Fruit fly (Drosophila melanogaster) whole organism, embryonic: ENCODE data around the gene CG17329.
A peak's percentile ranks its signal among the peaks of the same experiment; 100 is the strongest.

ENCODE experiments used
- Ada2b ChIP-seq: fragments of 200-800 bp; sonication (Bioruptor generic); IDR thresholded peaks from 2 replicates; pipeline ENCODE4 v1.3.6; 2022; ENCODE audit warnings: missing biosample characterization, missing genetic modification characterization
- Atf6 ChIP-seq: fragments of 200-800 bp; sonication (Bioruptor generic); IDR thresholded peaks from 2 replicates; pipeline ENCODE4 v1.3.6; 2022; ENCODE audit warnings: missing biosample characterization, missing genetic modification characterization
- Blimp-1 ChIP-seq: fragments of 200-800 bp; sonication (Bioruptor generic); optimal IDR thresholded peaks from 3 replicates; lab custom pipeline; 2018; ENCODE audit warnings: missing biosample characterization, missing genetic modification characterization, mild to moderate bottlenecking, moderate library complexity, missing genetic modification reagents
- CG12155 ChIP-seq: fragments of 200-800 bp; sonication (Bioruptor generic); optimal IDR thresholded peaks from 3 replicates; lab custom pipeline; 2016; ENCODE audit warnings: missing biosample characterization, missing genetic modification characterization
- CG13775 ChIP-seq: fragments of 200-800 bp; sonication (Bioruptor generic); optimal IDR thresholded peaks from 3 replicates; lab custom pipeline; 2017; ENCODE audit warnings: missing biosample characterization, mild to moderate bottlenecking, missing genetic modification characterization
- CG13894 ChIP-seq: fragments of 200-800 bp; sonication (Bioruptor generic); optimal IDR thresholded peaks from 3 replicates; lab custom pipeline; 2018; ENCODE audit warnings: missing biosample characterization, mild to moderate bottlenecking, missing genetic modification characterization, moderate library complexity
- CG15269 ChIP-seq: fragments of 200-800 bp; sonication (Bioruptor generic); optimal IDR thresholded peaks from 2 replicates; lab custom pipeline; 2018; ENCODE audit warnings: missing biosample characterization, mild to moderate bottlenecking, missing genetic modification characterization, moderate library complexity
- CG17328 ChIP-seq: fragments of 200-800 bp; sonication (Bioruptor generic); IDR thresholded peaks from 2 replicates; pipeline ENCODE4 v1.3.6; 2022; ENCODE audit warnings: missing biosample characterization, missing genetic modification characterization
- CG17912 ChIP-seq: fragments of 200-800 bp; sonication (Bioruptor generic); optimal IDR thresholded peaks from 2 replicates; lab custom pipeline; 2018; ENCODE audit warnings: missing biosample characterization, mild to moderate bottlenecking, missing genetic modification characterization
- CG2116 ChIP-seq: fragments of 200-800 bp; sonication (Bioruptor generic); optimal IDR thresholded peaks from 3 replicates; lab custom pipeline; 2018; ENCODE audit warnings: missing biosample characterization, mild to moderate bottlenecking, missing genetic modification characterization
- CG2678 ChIP-seq: fragments of 200-800 bp; sonication (Bioruptor generic); optimal IDR thresholded peaks from 3 replicates; lab custom pipeline; 2019; ENCODE audit warnings: missing biosample characterization, mild to moderate bottlenecking, missing genetic modification characterization, moderate library complexity
- CG32532 ChIP-seq: fragments of 200-800 bp; sonication (Bioruptor generic); IDR thresholded peaks from 2 replicates; pipeline ENCODE4 v1.3.6; 2022; ENCODE audit warnings: missing biosample characterization, missing genetic modification characterization
- CG34224 ChIP-seq: fragments of 200-800 bp; sonication (Bioruptor generic); IDR thresholded peaks from 3 replicates; pipeline ENCODE4 v1.3.6; 2022; ENCODE audit warnings: missing biosample characterization, missing genetic modification characterization; ENCODE audit not compliant: partially characterized antibody
- CG3847 ChIP-seq: fragments of 200-800 bp; sonication (Bioruptor generic); IDR thresholded peaks from 2 replicates; pipeline ENCODE4 v1.3.6; 2022; ENCODE audit warnings: missing biosample characterization, missing genetic modification characterization
- CG3995 ChIP-seq: fragments of 200-800 bp; sonication (Bioruptor generic); optimal IDR thresholded peaks from 3 replicates; lab custom pipeline; 2016; ENCODE audit warnings: missing biosample characterization, missing genetic modification characterization
- CG42726 ChIP-seq: fragments of 200-800 bp; sonication (Bioruptor generic); IDR thresholded peaks from 2 replicates; pipeline ENCODE4 v1.3.6; 2022; ENCODE audit warnings: missing biosample characterization, missing genetic modification characterization; ENCODE audit not compliant: partially characterized antibody
- CG4328 ChIP-seq: fragments of 200-800 bp; sonication (Bioruptor generic); optimal IDR thresholded peaks from 3 replicates; lab custom pipeline; 2017; ENCODE audit warnings: missing biosample characterization, missing genetic modification reagents, missing genetic modification characterization
- CG4707 ChIP-seq: fragments of 200-800 bp; sonication (Bioruptor generic); optimal IDR thresholded peaks from 2 replicates; lab custom pipeline; 2018; ENCODE audit warnings: missing biosample characterization, mild to moderate bottlenecking, missing genetic modification characterization, moderate library complexity
- CG5245 ChIP-seq: fragments of 200-800 bp; sonication (Bioruptor generic); optimal IDR thresholded peaks from 3 replicates; lab custom pipeline; 2016; ENCODE audit warnings: missing biosample characterization, missing genetic modification characterization
- CG6854 ChIP-seq: fragments of 200-800 bp; sonication (Bioruptor generic); optimal IDR thresholded peaks from 3 replicates; lab custom pipeline; 2017; ENCODE audit warnings: missing biosample characterization, mild to moderate bottlenecking, missing genetic modification characterization
- CG7987 ChIP-seq: fragments of 200-800 bp; sonication (Bioruptor generic); optimal IDR thresholded peaks from 2 replicates; lab custom pipeline; 2018; ENCODE audit warnings: missing biosample characterization, mild to moderate bottlenecking, missing genetic modification characterization, moderate library complexity
- Dek ChIP-seq: fragments of 200-800 bp; sonication (Bioruptor generic); optimal IDR thresholded peaks from 3 replicates; lab custom pipeline; 2019; ENCODE audit warnings: missing biosample characterization, mild to moderate bottlenecking, missing genetic modification characterization, moderate library complexity
- Drgx ChIP-seq: fragments of 200-800 bp; sonication (Bioruptor generic); IDR thresholded peaks from 2 replicates; pipeline ENCODE4 v1.3.6; 2022; ENCODE audit warnings: missing biosample characterization, missing genetic modification characterization
- Eip74EF ChIP-seq, 2 experiments: fragments of 200-800 bp in 1 of 2; fragments of >200 bp in 1 of 2; sonication (Bioruptor generic) in 1 of 2; optimal IDR thresholded peaks; 2 replicates each; lab custom pipeline; 2017 to 2019; ENCODE audit warnings: missing biosample characterization in 2 of 2, missing genetic modification characterization in 2 of 2, mild to moderate bottlenecking in 1 of 2, moderate library complexity in 1 of 2
- Fer3 ChIP-seq: fragments of 200-800 bp; sonication (Bioruptor generic); optimal IDR thresholded peaks from 2 replicates; lab custom pipeline; 2018; ENCODE audit warnings: missing biosample characterization, mild to moderate bottlenecking, missing genetic modification characterization, moderate library complexity
- H2.0 ChIP-seq: fragments of 200-800 bp; sonication (Bioruptor generic); IDR thresholded peaks from 2 replicates; pipeline ENCODE4 v1.3.6; 2022; ENCODE audit warnings: missing biosample characterization, missing genetic modification characterization
- Hmr ChIP-seq: fragments of 200-800 bp; sonication (Bioruptor generic); optimal IDR thresholded peaks from 3 replicates; lab custom pipeline; 2017; ENCODE audit warnings: mild to moderate bottlenecking, missing biosample characterization, missing genetic modification reagents, missing genetic modification characterization
- Lim3 ChIP-seq: fragments of 200-800 bp; sonication (Bioruptor generic); IDR thresholded peaks from 2 replicates; pipeline ENCODE4 v1.3.6; 2022; ENCODE audit warnings: missing biosample characterization, missing genetic modification characterization
- Med ChIP-seq: fragments of 200-800 bp; sonication (Bioruptor generic); peaks from one replicate; lab custom pipeline; 2016; ENCODE audit warnings: missing biosample characterization, missing genetic modification characterization, mild to moderate bottlenecking, inconsistent platforms, moderate library complexity
- Mrtf ChIP-seq: fragments of 200-800 bp; sonication (Bioruptor generic); IDR thresholded peaks from 3 replicates; pipeline ENCODE4 v1.3.6; 2022; ENCODE audit warnings: missing biosample characterization, missing genetic modification characterization
- Pdp1 ChIP-seq, 2 experiments: fragments of 200-800 bp; sonication (Bioruptor generic); optimal IDR thresholded peaks; 3 replicates each; lab custom pipeline; 2016; ENCODE audit warnings: missing biosample characterization in 2 of 2, missing genetic modification characterization in 2 of 2, mild to moderate bottlenecking in 1 of 2, moderate library complexity in 1 of 2
- Six4 ChIP-seq: fragments of 200-800 bp; sonication (Bioruptor generic); optimal IDR thresholded peaks from 2 replicates; lab custom pipeline; 2016; ENCODE audit warnings: missing biosample characterization, missing genetic modification characterization
- btn ChIP-seq: fragments of 200-800 bp; sonication (Bioruptor generic); optimal IDR thresholded peaks from 2 replicates; lab custom pipeline; 2016; ENCODE audit warnings: missing biosample characterization, missing genetic modification characterization
- caup ChIP-seq: fragments of 200-800 bp; sonication (Bioruptor generic); optimal IDR thresholded peaks from 3 replicates; lab custom pipeline; 2017; ENCODE audit warnings: missing biosample characterization, mild to moderate bottlenecking, missing genetic modification characterization, moderate library complexity; ENCODE audit not compliant: severe bottlenecking
- chinmo ChIP-seq: fragments of 200-800 bp; sonication (Bioruptor generic); IDR thresholded peaks from 4 replicates; pipeline ENCODE4 v1.3.6; 2022; ENCODE audit warnings: missing biosample characterization, missing genetic modification characterization; ENCODE audit not compliant: partially characterized antibody
- ci ChIP-seq: fragments of 200-800 bp; sonication (Bioruptor generic); IDR thresholded peaks from 3 replicates; pipeline ENCODE4 v1.3.6; 2022; ENCODE audit warnings: missing biosample characterization, missing genetic modification characterization
- ems ChIP-seq: fragments of 200-800 bp; sonication (Bioruptor generic); optimal IDR thresholded peaks from 3 replicates; lab custom pipeline; 2016; ENCODE audit warnings: missing biosample characterization, missing genetic modification characterization
- exex ChIP-seq: fragments of 200-800 bp; sonication (Bioruptor generic); optimal IDR thresholded peaks from 4 replicates; lab custom pipeline; 2018; ENCODE audit warnings: missing biosample characterization, mild to moderate bottlenecking, missing genetic modification characterization, moderate library complexity
- ftz-f1 ChIP-seq: fragments of 200-800 bp; sonication (Bioruptor generic); optimal IDR thresholded peaks from 2 replicates; lab custom pipeline; 2016; ENCODE audit warnings: missing biosample characterization, missing genetic modification characterization
- hkb ChIP-seq, 2 experiments: fragments of 200-800 bp in 1 of 2; fragments of >200 bp in 1 of 2; sonication (Bioruptor generic) in 1 of 2; IDR thresholded peaks in 1 of 2; optimal IDR thresholded peaks in 1 of 2; 2 replicates each; pipeline versions ENCODE4 v1.3.6 to Lab custom; 2017 to 2022; ENCODE audit warnings: missing biosample characterization in 1 of 2, missing genetic modification characterization in 1 of 2
- oc ChIP-seq: fragments of 200-800 bp; sonication (Bioruptor generic); optimal IDR thresholded peaks from 2 replicates; lab custom pipeline; 2018; ENCODE audit warnings: missing biosample characterization, mild to moderate bottlenecking, missing genetic modification characterization, moderate library complexity
- odd ChIP-seq: fragments of 200-800 bp; sonication (Bioruptor generic); optimal IDR thresholded peaks from 2 replicates; lab custom pipeline; 2017; ENCODE audit warnings: missing biosample characterization, mild to moderate bottlenecking, missing genetic modification characterization
- pnt ChIP-seq: fragments of 200-800 bp; sonication (Bioruptor generic); optimal IDR thresholded peaks from 3 replicates; lab custom pipeline; 2016; ENCODE audit warnings: missing biosample characterization, missing genetic modification characterization
- ro ChIP-seq: fragments of 200-800 bp; sonication (Bioruptor generic); IDR thresholded peaks from 2 replicates; pipeline ENCODE4 v1.3.6; 2022; ENCODE audit warnings: missing biosample characterization, missing genetic modification characterization
- sob ChIP-seq: fragments of 200-800 bp; sonication (Bioruptor generic); IDR thresholded peaks from 2 replicates; pipeline ENCODE4 v1.3.6; 2022; ENCODE audit warnings: missing biosample characterization, missing genetic modification characterization
- sqz ChIP-seq: fragments of 200-800 bp; sonication (Bioruptor generic); optimal IDR thresholded peaks from 3 replicates; lab custom pipeline; 2018; ENCODE audit warnings: missing biosample characterization, mild to moderate bottlenecking, missing genetic modification characterization
- sug ChIP-seq: fragments of 200-800 bp; optimal IDR thresholded peaks from 2 replicates; lab custom pipeline; 2019; ENCODE audit warnings: missing biosample characterization, mild to moderate bottlenecking, missing genetic modification characterization, moderate library complexity
- vvl ChIP-seq: fragments of 200-800 bp; sonication (Bioruptor generic); IDR thresholded peaks from 2 replicates; pipeline ENCODE4 v1.3.6; 2022; ENCODE audit warnings: missing biosample characterization, missing genetic modification characterization

The CG17329 gene

dm6 chr2L:16310648-16311047 lies 19.6 kb downstream of the CG17329 start, which contains the start of the genes cni and fzy (continued):
- TF ChIP-seq btn (GFP tag; lab: Kevin White, UChicago) (no peak), CG3847 (GFP tag; lab: Robert Waterston, UW) (peak; percentile 78), CG42726 (GFP tag; lab: Robert Waterston, UW) (no peak), H2.0 (GFP tag; lab: Robert Waterston, UW) (no peak), pnt (GFP tag; lab: Kevin White, UChicago) (no peak), CG17912 (GFP tag; lab: Kevin White, UChicago) (no peak), CG3995 (GFP tag; lab: Kevin White, UChicago) (no peak), CG4328 (GFP tag; lab: Kevin White, UChicago) (no peak), CG5245 (peak; percentile 15), exex (no peak), Ada2b (0 out of 2 replicates have a peak, but pooled peaks have one; percentile 16), Mrtf (GFP tag; lab: Robert Waterston, UW) (no peak)

- no peak for TF ChIP-seq hkb (optimal IDR thresholded peaks at IDR 0.05; lab: Kevin White, UChicago)
- peak; percentile 25; the same call in 1 of the 2 replicates for TF ChIP-seq hkb (GFP tag; IDR thresholded peaks at IDR 0.05; lab: Robert Waterston, UW)
- peak; percentile 31; the same call in 1 of the 2 replicates for TF ChIP-seq sob (GFP tag; lab: Robert Waterston, UW)
- TF ChIP-seq Atf6 (GFP tag; lab: Robert Waterston, UW) = no peak
- TF ChIP-seq caup (GFP tag; lab: Kevin White, UChicago) = peak; percentile 67
- TF ChIP-seq Lim3 (GFP tag; lab: Robert Waterston, UW) = no peak
- no peak for TF ChIP-seq CG2116
- peak; percentile 28 for TF ChIP-seq CG7987 (GFP tag; lab: Kevin White, UChicago)
- TF ChIP-seq Blimp-1 (GFP tag; lab: Kevin White, UChicago) = no peak
- no peak for TF ChIP-seq CG4707
- peak; percentile 75 for TF ChIP-seq Med (GFP tag; lab: Kevin White, UChicago)
- no peak for TF ChIP-seq Six4 (GFP tag; lab: Kevin White, UChicago)
- TF ChIP-seq sqz (GFP tag; lab: Kevin White, UChicago) = peak; percentile 65
- TF ChIP-seq Drgx (GFP tag; lab: Robert Waterston, UW) = peak; percentile 45
- peak in 1 of 2 experiments; percentile 97 for TF ChIP-seq Pdp1 (GFP tag; optimal IDR thresholded peaks at IDR 0.05; lab: Kevin White, UChicago)
- TF ChIP-seq ems (GFP tag; lab: Kevin White, UChicago) = no peak
- peak; percentile 20 for TF ChIP-seq Fer3 (tag; lab: Kevin White, UChicago)
- TF ChIP-seq CG12155 (GFP tag; lab: Kevin White, UChicago) = no peak
- TF ChIP-seq chinmo = peak; percentile 95
- TF ChIP-seq Eip74EF (GFP tag; optimal IDR thresholded peaks at IDR 0.05; lab: Kevin White, UChicago) = peak in 1 of 2 experiments; percentile 37
- TF ChIP-seq sug = peak; percentile 81
- TF ChIP-seq CG2678 (tag; lab: Kevin White, UChicago) = peak; percentile 28
- peak; percentile 31; the same call in 1 of the 2 replicates for TF ChIP-seq CG32532 (GFP tag; lab: Robert Waterston, UW)
- TF ChIP-seq CG13775 (GFP tag; lab: Kevin White, UChicago) = no peak
- no peak for TF ChIP-seq CG17328 (GFP tag; lab: Robert Waterston, UW)
- peak; percentile 92 for TF ChIP-seq CG13894 (tag; lab: Kevin White, UChicago)
- peak; percentile 26 for TF ChIP-seq Dek (tag; lab: Kevin White, UChicago)
- TF ChIP-seq ci (GFP tag; lab: Robert Waterston, UW) = peak; percentile 48; the same call in 1 of the 3 replicates
- peak; percentile 5 for TF ChIP-seq odd (GFP tag; lab: Kevin White, UChicago)
- TF ChIP-seq exex = peak; percentile 62
- TF ChIP-seq ro (GFP tag; lab: Robert Waterston, UW) = no peak
- TF ChIP-seq vvl (GFP tag; lab: Robert Waterston, UW) = peak; percentile 55
- no peak for TF ChIP-seq ftz-f1 (GFP tag; lab: Kevin White, UChicago)
- TF ChIP-seq Hmr (GFP tag; lab: Kevin White, UChicago) = peak; percentile 41
- TF ChIP-seq CG34224 (GFP tag; lab: Robert Waterston, UW) = peak; percentile 41; the same call in 2 of the 3 replicates
- peak; percentile 82 for TF ChIP-seq CG15269 (tag; lab: Kevin White, UChicago)
- peak; percentile 43 for TF ChIP-seq CG6854
- TF ChIP-seq oc (tag; lab: Kevin White, UChicago) = peak; percentile 16
These were observed 23.9 kb downstream of the CG17329 start for dm6 chr2L:16315027-16315426.
